Worm (Caenorhabditis elegans): ENCODE data around the gene srh-15.

DNA sequence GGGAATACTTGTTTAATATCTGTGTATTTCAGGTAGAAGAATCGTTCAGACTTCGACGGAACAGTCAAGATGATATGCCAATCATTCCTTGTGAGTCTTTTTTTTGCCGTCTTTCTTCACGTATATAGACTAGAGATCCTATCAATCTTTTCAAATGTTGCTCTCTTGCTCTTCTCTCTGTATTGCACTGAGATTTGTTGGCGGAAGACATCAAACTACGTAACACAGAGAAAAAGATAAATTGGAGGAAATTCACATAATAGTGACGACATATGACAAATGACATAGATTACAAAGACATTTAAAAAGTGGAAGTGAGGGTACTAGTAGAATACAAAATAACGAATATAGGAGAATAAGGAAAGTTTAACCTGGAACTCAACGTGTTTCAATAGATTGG, 31.0 kb downstream of the srh-15 start:
- no peak for TF ChIP-seq ama-1 (optimal IDR thresholded peaks at IDR 0.05)
- TF ChIP-seq elt-3 (tag; optimal IDR thresholded peaks at IDR 0.05) = no peak
- TF ChIP-seq nhr-237 (tag; optimal IDR thresholded peaks at IDR 0.05) = no peak
- TF ChIP-seq crh-2 (tag; optimal IDR thresholded peaks at IDR 0.05) = no peak
- no peak for TF ChIP-seq skn-1 (tag; optimal IDR thresholded peaks at IDR 0.05)
- TF ChIP-seq unc-39 (tag; optimal IDR thresholded peaks at IDR 0.05) = no peak
- TF ChIP-seq nhr-25 (tag; optimal IDR thresholded peaks at IDR 0.05) = no peak
- TF ChIP-seq ztf-11 (tag; optimal IDR thresholded peaks at IDR 0.05) = no peak
- TF ChIP-seq mbf-1 (tag; optimal IDR thresholded peaks at IDR 0.05) = no peak
- TF ChIP-seq lsy-2 (tag; optimal IDR thresholded peaks at IDR 0.05) = peak in 1 of 2 experiments; percentile 22
- TF ChIP-seq nhr-12 (tag; optimal IDR thresholded peaks at IDR 0.05) = no peak
- TF ChIP-seq lin-39 (tag; optimal IDR thresholded peaks at IDR 0.05) = peak; percentile 33
- peak; percentile 7 for TF ChIP-seq sma-9 (GFP tag; optimal IDR thresholded peaks at IDR 0.05)
- TF ChIP-seq sma-9 (tag; optimal IDR thresholded peaks at IDR 0.05) = no peak

Data from whole organism, L2 larva.